Worm (Caenorhabditis elegans): Measurements from ENCODE around the gene C46A5.4.

DNA sequence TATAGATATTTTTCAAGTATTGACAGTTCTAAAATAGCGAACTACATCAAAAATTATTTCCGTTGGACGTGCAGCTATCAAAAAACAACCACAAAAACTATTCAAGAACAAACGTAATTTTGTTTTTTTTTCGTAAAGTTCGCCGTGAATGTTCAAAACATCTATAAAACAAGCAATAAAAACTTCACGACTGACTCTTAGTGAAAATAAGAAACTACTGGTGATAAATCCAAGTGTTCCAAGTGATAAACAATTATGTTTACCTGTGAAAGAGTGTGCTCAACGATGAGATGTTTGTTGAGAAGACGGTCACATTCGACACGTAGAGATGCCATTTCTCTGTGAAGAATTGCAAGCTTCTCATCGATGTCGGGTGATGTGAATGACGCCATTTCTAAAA lies 34.3 kb downstream of the C46A5.4 start, which contains the start of gene C50F7.6:
- TF ChIP-seq lin-54 (GFP tag; optimal IDR thresholded peaks at IDR 0.05) (no peak), tbx-9 (tag; optimal IDR thresholded peaks at IDR 0.05; ENCODE audit: borderline replicate concordance) (no peak), B0019.2 (GFP tag; conservative IDR thresholded peaks at IDR 0.05) (no peak), hrde-1 (tag; optimal IDR thresholded peaks at IDR 0.05; ENCODE audit: borderline replicate concordance) (no peak), hlh-26 (GFP tag; conservative IDR thresholded peaks at IDR 0.05) (no peak), nfyb-1 (GFP tag; IDR thresholded peaks at IDR 0.05) (no peak), pha-4 (tag; optimal IDR thresholded peaks at IDR 0.05) (no peak)
